Worm (Caenorhabditis elegans) whole organism, L3 larva: Measurements from ENCODE around the gene oac-11.
"Not testable (repeated sequence)": the region's sequence is repeated elsewhere in the genome, so short reads cannot be mapped to it uniquely, and the experiment has no call there.

Experiments
- R02D3.7 ChIP-seq: fragments of 150-350 bp; optimal IDR thresholded peaks from 2 replicates; lab custom pipeline; 2014; ENCODE audit warnings: missing biosample characterization, missing genetic modification characterization
- ZK546.5 ChIP-seq: sonication (generic microtip); optimal IDR thresholded peaks from 2 replicates; lab custom pipeline; 2017; ENCODE audit warnings: missing biosample characterization, missing genetic modification characterization
- ceh-28 ChIP-seq: fragments of 150-350 bp; optimal IDR thresholded peaks from 2 replicates; lab custom pipeline; 2014; ENCODE audit warnings: missing biosample characterization, missing genetic modification reagents, missing genetic modification characterization
- ceh-82 ChIP-seq: fragments of 150-350 bp; optimal IDR thresholded peaks from 2 replicates; lab custom pipeline; 2014; ENCODE audit warnings: missing biosample characterization, missing genetic modification characterization
- egl-27 ChIP-seq: sonication (generic microtip); optimal IDR thresholded peaks from 4 replicates; lab custom pipeline; 2017; ENCODE audit warnings: missing biosample characterization, missing genetic modification reagents, missing genetic modification characterization
- egl-5 ChIP-seq: fragments of 150-350 bp; optimal IDR thresholded peaks from 2 replicates; lab custom pipeline; 2017; ENCODE audit warnings: missing biosample characterization, missing genetic modification reagents, missing genetic modification characterization, inconsistent platforms
- elt-1 ChIP-seq: fragments of 150-350 bp; optimal IDR thresholded peaks from 2 replicates; lab custom pipeline; 2014; ENCODE audit warnings: missing biosample characterization, missing genetic modification characterization
- elt-2 ChIP-seq: sonication (generic microtip); optimal IDR thresholded peaks from 2 replicates; lab custom pipeline; 2016; ENCODE audit warnings: missing genetic modification reagents, mild to moderate bottlenecking, missing genetic modification characterization, missing compliant biosample characterization
- elt-3 ChIP-seq, 3 experiments: fragments of 150-350 bp in 1 of 3; sonication (generic microtip) in 2 of 3; optimal IDR thresholded peaks; 2 replicates in 2 of 3; 4 replicates in 1 of 3; lab custom pipeline; 2014 to 2017; ENCODE audit warnings: missing biosample characterization in 3 of 3, missing genetic modification characterization in 3 of 3
- fkh-2 ChIP-seq: fragments of 150-350 bp; optimal IDR thresholded peaks from 2 replicates; lab custom pipeline; 2014; ENCODE audit warnings: missing biosample characterization, missing genetic modification reagents, missing genetic modification characterization
- fos-1 ChIP-seq: fragments of 150-350 bp; optimal IDR thresholded peaks from 2 replicates; lab custom pipeline; 2014; ENCODE audit warnings: missing biosample characterization, missing genetic modification characterization
- hmg-11 ChIP-seq: sonication (generic microtip); optimal IDR thresholded peaks from 2 replicates; lab custom pipeline; 2016; ENCODE audit warnings: missing genetic modification characterization, missing compliant biosample characterization
- jun-1 ChIP-seq: fragments of 150-350 bp; optimal IDR thresholded peaks from 2 replicates; lab custom pipeline; 2014; ENCODE audit warnings: missing biosample characterization, missing genetic modification reagents, missing genetic modification characterization
- lin-15B ChIP-seq: fragments of 150-350 bp; optimal IDR thresholded peaks from 2 replicates; lab custom pipeline; 2014; ENCODE audit warnings: missing biosample characterization, missing genetic modification characterization
- mdl-1 ChIP-seq: fragments of 150-350 bp; optimal IDR thresholded peaks from 2 replicates; lab custom pipeline; 2014; ENCODE audit warnings: missing biosample characterization, missing genetic modification characterization
- mml-1 ChIP-seq: fragments of 150-350 bp; sonication (generic microtip); optimal IDR thresholded peaks from 3 replicates; lab custom pipeline; 2014; ENCODE audit warnings: missing biosample characterization, missing genetic modification characterization
- nfya-1 ChIP-seq: sonication (generic microtip); optimal IDR thresholded peaks from 2 replicates; lab custom pipeline; 2017; ENCODE audit warnings: missing genetic modification characterization, mild to moderate bottlenecking, missing compliant biosample characterization, antibody characterized with exemption, moderate library complexity; ENCODE audit not compliant: insufficient read depth
- nhr-11 ChIP-seq: fragments of 150-350 bp; optimal IDR thresholded peaks from 2 replicates; lab custom pipeline; 2014; ENCODE audit warnings: missing biosample characterization, missing genetic modification characterization
- nhr-12 ChIP-seq: fragments of 150-350 bp; optimal IDR thresholded peaks from 2 replicates; lab custom pipeline; 2014; ENCODE audit warnings: missing biosample characterization, missing genetic modification characterization
- nhr-23 ChIP-seq: fragments of 150-350 bp; optimal IDR thresholded peaks from 2 replicates; lab custom pipeline; 2014; ENCODE audit warnings: missing biosample characterization, missing genetic modification reagents, missing genetic modification characterization
- nhr-25 ChIP-seq: sonication (generic microtip); optimal IDR thresholded peaks from 2 replicates; lab custom pipeline; 2017; ENCODE audit warnings: missing biosample characterization, missing genetic modification characterization
- nhr-28 ChIP-seq: fragments of 150-350 bp; optimal IDR thresholded peaks from 2 replicates; lab custom pipeline; 2014; ENCODE audit warnings: missing biosample characterization, missing genetic modification characterization
- nhr-67 ChIP-seq: fragments of 150-350 bp; optimal IDR thresholded peaks from 2 replicates; lab custom pipeline; 2014; ENCODE audit warnings: missing biosample characterization, missing genetic modification characterization
- nhr-76 ChIP-seq: fragments of 150-350 bp; sonication (generic microtip); optimal IDR thresholded peaks from 5 replicates; lab custom pipeline; 2014; ENCODE audit warnings: missing biosample characterization, missing genetic modification characterization
- nhr-77 ChIP-seq: fragments of 150-350 bp; optimal IDR thresholded peaks from 2 replicates; lab custom pipeline; 2014; ENCODE audit warnings: missing biosample characterization, missing genetic modification characterization
- pha-4 ChIP-seq: fragments of 150-350 bp; optimal IDR thresholded peaks from 2 replicates; lab custom pipeline; 2014; ENCODE audit warnings: missing biosample characterization, missing genetic modification reagents, missing genetic modification characterization
- pqm-1 ChIP-seq: fragments of 150-350 bp; optimal IDR thresholded peaks from 2 replicates; lab custom pipeline; 2017; ENCODE audit warnings: missing biosample characterization, missing genetic modification characterization, inconsistent platforms
- skn-1 ChIP-seq: fragments of 150-350 bp; optimal IDR thresholded peaks from 2 replicates; lab custom pipeline; 2014; ENCODE audit warnings: missing biosample characterization, missing genetic modification characterization
- snpc-4 ChIP-seq: fragments of 150-350 bp; optimal IDR thresholded peaks from 2 replicates; lab custom pipeline; 2014; ENCODE audit warnings: missing biosample characterization, missing genetic modification characterization
- tbx-2 ChIP-seq: sonication (generic microtip); optimal IDR thresholded peaks from 2 replicates; lab custom pipeline; 2016; ENCODE audit warnings: mild to moderate bottlenecking, missing genetic modification characterization, missing compliant biosample characterization
- unc-62 ChIP-seq: fragments of 150-350 bp; sonication (generic microtip); optimal IDR thresholded peaks from 4 replicates; lab custom pipeline; 2014; ENCODE audit warnings: missing biosample characterization, missing genetic modification reagents, missing genetic modification characterization
- ztf-4 ChIP-seq: fragments of 150-350 bp; optimal IDR thresholded peaks from 2 replicates; lab custom pipeline; 2014; ENCODE audit warnings: missing biosample characterization, missing genetic modification characterization

The oac-11 gene

DNA sequence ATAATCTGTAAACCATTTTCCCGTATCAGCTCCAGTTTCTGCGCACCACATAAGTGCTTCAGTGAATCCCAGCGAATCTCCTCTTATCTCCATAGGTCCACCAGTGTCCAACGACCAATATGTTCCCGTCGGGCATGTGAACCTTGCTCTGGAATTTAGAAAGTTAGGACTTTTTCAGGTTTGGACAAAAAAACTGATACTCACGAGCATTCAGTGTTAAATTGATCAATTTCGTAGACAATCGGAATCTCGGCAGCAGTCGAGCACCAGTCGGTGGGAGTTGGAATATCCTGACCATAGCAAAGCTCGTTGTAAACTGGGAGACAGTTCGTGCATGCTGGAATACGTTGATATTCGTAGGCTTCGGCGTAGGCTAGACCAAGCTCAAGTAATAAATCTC is 31.1 kb downstream of the oac-11 start:
- TF ChIP-seq unc-62 (GFP tag; lab: Kevin White, UChicago) (no peak), ceh-82 (no peak), elt-1 (no peak), nfya-1 (tag; lab: Kevin White, UChicago) (no peak), egl-27 (tag; lab: Kevin White, UChicago) (no peak), ZK546.5 (no peak)

DNA sequence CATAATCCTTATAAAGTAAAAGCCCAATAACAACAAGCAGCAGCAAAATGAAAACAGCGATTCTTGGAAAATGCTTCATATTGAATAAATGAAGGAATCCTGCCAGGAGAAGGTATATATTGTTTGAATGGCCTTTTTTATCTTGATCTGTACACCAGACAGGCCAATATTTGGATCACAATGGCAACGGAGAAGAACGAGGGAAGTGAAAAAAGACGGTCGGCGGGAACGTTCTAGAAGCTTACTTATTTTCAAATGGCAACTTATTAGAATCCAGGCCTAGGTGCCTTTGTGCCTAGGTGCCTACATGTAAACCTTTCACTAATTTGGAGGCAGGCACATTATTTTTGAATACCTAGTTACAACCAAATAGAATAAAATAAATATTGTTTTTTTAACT is 32.9 kb downstream of the oac-11 start, which contains the start of gene F54D10.8:
F54D10.8 (minus strand) TSS at position 101 of the 400 bp plus-strand sequence.
- no peak for TF ChIP-seq nhr-76 (tag; lab: Kevin White, UChicago)
- no peak for TF ChIP-seq nhr-28
- TF ChIP-seq nfya-1 (tag; lab: Kevin White, UChicago) = no peak
- no peak for TF ChIP-seq pha-4
- no peak for TF ChIP-seq nhr-23 (tag; lab: Kevin White, UChicago)
- no peak for TF ChIP-seq tbx-2 (tag; lab: Kevin White, UChicago)
- no peak for TF ChIP-seq nhr-67
- no peak for TF ChIP-seq unc-62 (GFP tag; lab: Kevin White, UChicago)

DNA sequence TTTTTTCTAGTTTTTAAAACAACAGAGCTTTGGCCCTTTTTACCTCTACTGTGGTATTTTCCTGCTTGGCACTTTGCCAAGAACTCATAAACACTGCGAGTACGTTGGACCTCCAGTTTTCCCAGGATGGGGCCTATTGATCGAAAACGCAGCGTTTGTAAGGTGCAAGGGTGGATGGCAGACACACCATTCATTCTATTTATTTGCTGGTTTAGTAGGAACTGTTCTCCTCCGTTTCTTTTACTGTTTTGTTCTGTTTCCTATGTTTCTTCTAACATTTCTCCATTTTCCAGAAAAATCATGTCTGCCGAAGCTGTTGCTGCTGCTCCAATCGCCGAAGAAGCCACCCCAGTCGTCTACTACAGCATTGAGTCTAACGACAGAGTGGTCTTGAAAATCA is 36.9 kb downstream of the oac-11 start, which contains the start of gene skr-15:
skr-15 (plus strand) TSS at position 301 of the 400 bp plus-strand sequence.
- TF ChIP-seq egl-27 (tag; lab: Kevin White, UChicago) (no peak), nhr-25 (tag; lab: Kevin White, UChicago) (no peak)

DNA sequence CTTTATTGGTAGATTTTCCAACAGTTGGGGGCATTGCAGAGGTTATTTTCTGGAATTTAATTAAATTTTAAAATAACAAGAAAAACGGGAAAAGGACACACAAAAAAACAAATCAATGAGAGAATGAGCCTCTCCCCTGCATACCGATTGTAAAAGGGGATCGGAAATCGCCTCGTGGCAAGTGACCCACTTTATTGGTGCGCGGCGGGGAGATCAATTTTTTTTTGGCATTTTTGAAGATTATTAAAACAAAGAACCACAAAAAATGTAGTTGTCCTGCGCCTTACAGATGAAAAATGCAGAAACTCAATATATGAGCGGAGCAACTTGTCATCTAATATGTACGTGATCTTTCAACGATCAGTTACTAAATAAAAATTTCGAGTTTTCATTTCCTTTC is 39.5 kb downstream of the oac-11 start, which contains the start of gene F54D10.7:
F54D10.7 (minus strand) TSS at position 49 of the 400 bp plus-strand sequence.
- TF ChIP-seq mdl-1 (tag; lab: Kevin White, UChicago) = no peak
- no peak for TF ChIP-seq ceh-28 (tag; lab: Kevin White, UChicago)
- TF ChIP-seq ceh-82 = no peak
- no peak for TF ChIP-seq elt-1
- TF ChIP-seq nhr-28 = no peak
- no peak for TF ChIP-seq nhr-11 (tag; lab: Kevin White, UChicago)
- TF ChIP-seq nhr-76 (tag; lab: Kevin White, UChicago) = no peak
- TF ChIP-seq lin-15B (tag; lab: Kevin White, UChicago) = no peak
- no peak for TF ChIP-seq elt-2 (tag; lab: Kevin White, UChicago)
- TF ChIP-seq nhr-77 (tag; lab: Kevin White, UChicago) = no peak
- no peak for TF ChIP-seq snpc-4 (tag; lab: Kevin White, UChicago)
- TF ChIP-seq egl-5 (tag; lab: Kevin White, UChicago) = no peak
- TF ChIP-seq fos-1 = no peak
- no peak for TF ChIP-seq R02D3.7 (tag; lab: Kevin White, UChicago)
- no peak for TF ChIP-seq pqm-1
- no peak for TF ChIP-seq ztf-4

DNA sequence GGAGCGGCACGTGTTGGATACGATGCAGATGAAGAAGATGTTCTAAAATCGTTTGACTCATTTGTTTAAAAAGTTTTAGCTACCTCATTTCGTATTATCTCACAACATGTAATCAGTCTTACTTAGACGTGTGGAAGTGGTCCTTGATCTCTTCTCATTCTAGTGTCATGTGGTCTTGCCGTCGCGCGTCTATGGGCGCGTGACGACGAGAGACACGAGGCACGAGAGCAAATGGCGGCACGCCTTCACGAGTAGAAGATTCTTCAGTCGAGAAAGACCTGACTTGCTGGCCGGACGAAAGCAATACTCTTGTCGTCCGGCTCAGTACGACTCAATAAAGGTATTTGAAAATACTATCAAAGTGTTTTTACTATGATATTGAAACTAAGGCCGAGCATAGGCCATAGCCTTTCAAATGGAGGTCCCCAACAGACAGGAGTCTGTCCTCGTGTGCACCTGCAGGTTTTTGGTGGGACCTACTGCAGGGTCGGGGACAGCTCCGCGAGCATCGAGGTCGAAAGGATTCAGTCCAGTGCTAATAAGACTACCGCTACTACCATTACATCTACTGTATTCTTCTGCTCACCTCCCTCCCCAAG is 44.4 kb downstream of the oac-11 start, which contains the start of gene fbxa-24:
fbxa-24 (plus strand) TSS at position 276 of the 599 bp plus-strand sequence.
- TF ChIP-seq skn-1 (tag; lab: Kevin White, UChicago); egl-5 (tag; lab: Kevin White, UChicago); elt-3 (tag; optimal IDR thresholded peaks at IDR 0.05; lab: Kevin White, UChicago): not testable (repeated sequence)

DNA sequence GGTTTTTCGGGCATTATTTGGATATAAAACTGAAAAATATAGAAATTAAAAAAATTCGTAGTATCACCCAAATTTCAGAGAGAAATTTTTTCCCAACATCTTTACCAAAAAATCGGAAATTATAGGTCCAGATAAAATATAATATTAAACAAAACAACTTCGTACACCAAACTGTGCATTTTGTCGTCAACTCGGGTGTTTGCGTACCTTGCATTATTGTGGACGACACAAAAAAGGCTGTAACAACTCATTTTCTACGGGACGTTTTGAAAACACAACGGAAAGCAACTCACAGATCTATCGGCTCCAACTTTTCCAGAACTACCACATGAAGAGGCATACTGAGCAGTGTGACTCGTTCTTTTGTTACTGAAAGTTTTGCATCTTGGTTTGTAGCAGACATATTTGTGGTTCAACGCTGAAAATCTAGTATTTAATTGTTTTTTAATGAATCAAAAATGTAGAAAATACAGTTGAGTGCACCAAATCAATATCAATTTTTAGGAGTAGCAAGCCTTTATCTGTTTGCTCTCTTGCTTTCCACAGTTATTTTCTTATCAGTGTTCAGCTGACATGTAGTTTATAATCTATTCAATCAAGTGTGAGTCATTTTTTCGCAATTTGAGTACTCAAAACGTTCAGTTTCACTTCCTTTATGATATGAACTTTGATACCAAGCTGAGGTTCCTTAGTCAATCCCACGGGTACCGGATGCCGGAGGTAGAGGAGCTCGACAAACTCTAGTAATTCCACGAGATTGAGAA is 45.1 kb downstream of the oac-11 start:
- TF ChIP-seq lin-15B (tag; lab: Kevin White, UChicago) (no peak), elt-2 (tag; lab: Kevin White, UChicago) (peak; percentile 93), hmg-11 (peak; percentile 5), nhr-23 (tag; lab: Kevin White, UChicago) (no peak), mml-1 (tag; lab: Kevin White, UChicago) (no peak), nhr-12 (tag; lab: Kevin White, UChicago) (no peak), fkh-2 (no peak), jun-1 (tag; lab: Kevin White, UChicago) (peak; percentile 83), pha-4 (peak; percentile 6), pqm-1 (peak; percentile 80)
